Worm (Caenorhabditis elegans): Measurements from ENCODE around the gene E02A10.3.

Gene E02A10.3

ce11 chrV:12611029-12611428, 31.6 kb downstream of the E02A10.3 start, which contains the start of gene cubn-1:
TSS of gene cubn-1 (plus strand) at chrV:12611329.
- no peak for TF ChIP-seq elt-1 (tag; optimal IDR thresholded peaks at IDR 0.05)
- TF ChIP-seq nhr-23 (tag; optimal IDR thresholded peaks at IDR 0.05): no peak
- no peak for TF ChIP-seq mbf-1 (tag; optimal IDR thresholded peaks at IDR 0.05)
- no peak for TF ChIP-seq elt-3 (tag; optimal IDR thresholded peaks at IDR 0.05)
- TF ChIP-seq ceh-16 (tag; optimal IDR thresholded peaks at IDR 0.05): no peak
- TF ChIP-seq gmeb-1 (tag; optimal IDR thresholded peaks at IDR 0.05): no peak
- no peak for TF ChIP-seq nhr-12 (tag; optimal IDR thresholded peaks at IDR 0.05)
- TF ChIP-seq nhr-11 (tag; optimal IDR thresholded peaks at IDR 0.05): no peak

- TF ChIP-seq alr-1 (tag; optimal IDR thresholded peaks at IDR 0.05) (no peak), sma-9 (GFP tag; optimal IDR thresholded peaks at IDR 0.05) (no peak), sma-9 (tag; optimal IDR thresholded peaks at IDR 0.05) (no peak), mbf-1 (tag; optimal IDR thresholded peaks at IDR 0.05) (no peak), blmp-1 (tag; optimal IDR thresholded peaks at IDR 0.05; ENCODE audit: insufficient read depth) (no peak), skn-1 (tag; optimal IDR thresholded peaks at IDR 0.05) (no peak), C34F6.9 (tag; optimal IDR thresholded peaks at IDR 0.05) (no peak), zag-1 (tag; optimal IDR thresholded peaks at IDR 0.05) (no peak), nhr-21 (tag; optimal IDR thresholded peaks at IDR 0.05) (no peak), nhr-10 (tag; optimal IDR thresholded peaks at IDR 0.05) (no peak), unc-62 (GFP tag; optimal IDR thresholded peaks at IDR 0.05) (no peak), unc-55 (GFP tag; optimal IDR thresholded peaks at IDR 0.05) (no peak), nhr-6 (tag; optimal IDR thresholded peaks at IDR 0.05) (no peak), R02D3.7 (tag; optimal IDR thresholded peaks at IDR 0.05) (no peak), peb-1 (tag; optimal IDR thresholded peaks at IDR 0.05) (no peak), nhr-129 (tag; optimal IDR thresholded peaks at IDR 0.05) (no peak), lin-39 (tag; optimal IDR thresholded peaks at IDR 0.05) (no peak), lsy-2 (tag; optimal IDR thresholded peaks at IDR 0.05) (no peak)
Observed at ce11 chrV:12612118-12612517, 32.7 kb downstream of the E02A10.3 start, which contains the start of gene cyc-2.2. TSS of gene cyc-2.2 (minus strand) at chrV:12612218.

- no peak for TF ChIP-seq ZK546.5 (tag; optimal IDR thresholded peaks at IDR 0.05)
- no peak for TF ChIP-seq alr-1 (tag; optimal IDR thresholded peaks at IDR 0.05)
Observed at ce11 chrV:12624371-12624770, 45.0 kb downstream of the E02A10.3 start, which contains the start of gene F56H9.9. TSS of gene F56H9.9 (minus strand) at chrV:12624471.

DNA sequence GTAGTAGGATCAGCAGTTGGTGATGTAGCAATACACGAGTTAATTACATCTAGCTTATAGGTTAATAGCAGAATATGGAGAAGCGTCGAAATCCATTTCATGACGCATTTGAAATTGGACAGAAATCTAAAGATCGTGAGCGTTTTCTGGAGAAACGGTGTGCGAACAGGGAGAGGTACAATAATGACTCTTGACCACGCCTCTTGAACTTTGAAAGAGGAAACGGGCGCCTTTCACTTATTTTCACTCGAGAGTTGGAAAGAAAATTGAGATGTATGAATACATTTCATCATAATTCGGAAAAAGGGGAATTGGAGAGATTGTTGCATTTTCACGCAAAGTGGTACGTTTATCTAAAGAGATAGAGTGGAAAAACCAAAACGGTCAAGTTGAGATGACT, 50.3 kb downstream of the E02A10.3 start, which contains the start of gene F56H9.6:
Gene F56H9.6 (minus strand): TSS at position 101 of the 400 bp plus-strand sequence.
- TF ChIP-seq lin-13 (GFP tag; optimal IDR thresholded peaks at IDR 0.05) (no peak), sma-9 (GFP tag; optimal IDR thresholded peaks at IDR 0.05) (no peak), sma-9 (tag; optimal IDR thresholded peaks at IDR 0.05) (no peak), lsy-2 (tag; optimal IDR thresholded peaks at IDR 0.05) (no peak), ZK546.5 (tag; optimal IDR thresholded peaks at IDR 0.05) (no peak), snpc-4 (tag; optimal IDR thresholded peaks at IDR 0.05) (no peak), mdl-1 (tag; optimal IDR thresholded peaks at IDR 0.05) (no peak), ztf-11 (tag; optimal IDR thresholded peaks at IDR 0.05) (no peak), crh-2 (tag; optimal IDR thresholded peaks at IDR 0.05) (no peak), sma-3 (GFP tag; optimal IDR thresholded peaks at IDR 0.05) (no peak)

DNA sequence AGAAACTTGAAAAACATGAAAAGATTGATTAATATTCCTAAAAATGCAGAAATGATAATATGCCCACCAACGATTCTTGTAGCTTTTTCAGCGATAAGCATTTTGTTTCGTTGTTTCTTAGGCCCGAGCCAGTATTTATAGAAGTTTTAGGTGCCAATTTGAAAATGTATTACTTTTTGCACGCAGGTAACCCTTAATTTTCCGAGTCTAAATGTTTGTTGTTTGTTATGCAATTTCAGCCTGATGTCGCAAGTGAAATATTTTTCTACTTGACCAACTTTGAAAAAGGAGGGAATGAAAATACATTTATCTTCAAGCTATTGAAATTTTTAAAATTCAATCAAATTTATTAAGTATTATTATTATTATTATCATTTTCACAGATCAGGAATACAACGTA, 52.6 kb downstream of the E02A10.3 start, which contains the start of gene srx-113:
Gene srx-113 (minus strand): TSS at position 101 of the 400 bp plus-strand sequence.
- TF ChIP-seq egl-27 (tag; optimal IDR thresholded peaks at IDR 0.05): no peak
- no peak for TF ChIP-seq nhr-6 (tag; optimal IDR thresholded peaks at IDR 0.05)
- TF ChIP-seq nhr-11 (tag; optimal IDR thresholded peaks at IDR 0.05): no peak
- TF ChIP-seq ceh-16 (tag; optimal IDR thresholded peaks at IDR 0.05): no peak
- no peak for TF ChIP-seq nhr-129 (tag; optimal IDR thresholded peaks at IDR 0.05)
- TF ChIP-seq skn-1 (tag; optimal IDR thresholded peaks at IDR 0.05): no peak
- no peak for TF ChIP-seq mdl-1 (tag; optimal IDR thresholded peaks at IDR 0.05)
- no peak for TF ChIP-seq alr-1 (tag; optimal IDR thresholded peaks at IDR 0.05)
- no peak for TF ChIP-seq aly-2 (tag; optimal IDR thresholded peaks at IDR 0.05)
- TF ChIP-seq zag-1 (tag; optimal IDR thresholded peaks at IDR 0.05): no peak

- TF ChIP-seq nhr-77 (tag; optimal IDR thresholded peaks at IDR 0.05): no peak
- TF ChIP-seq lin-39 (tag; optimal IDR thresholded peaks at IDR 0.05): no peak
- no peak for TF ChIP-seq nhr-129 (tag; optimal IDR thresholded peaks at IDR 0.05)
- no peak for TF ChIP-seq nhr-12 (tag; optimal IDR thresholded peaks at IDR 0.05)
- no peak for TF ChIP-seq sma-9 (GFP tag; optimal IDR thresholded peaks at IDR 0.05)
- TF ChIP-seq sma-9 (tag; optimal IDR thresholded peaks at IDR 0.05): no peak
- TF ChIP-seq nhr-11 (tag; optimal IDR thresholded peaks at IDR 0.05): no peak
- no peak for TF ChIP-seq crh-2 (tag; optimal IDR thresholded peaks at IDR 0.05)
- TF ChIP-seq unc-62 (GFP tag; optimal IDR thresholded peaks at IDR 0.05): no peak
- no peak for TF ChIP-seq mdl-1 (tag; optimal IDR thresholded peaks at IDR 0.05)
- no peak for TF ChIP-seq lin-13 (GFP tag; optimal IDR thresholded peaks at IDR 0.05)
- TF ChIP-seq fos-1 (tag; optimal IDR thresholded peaks at IDR 0.05): no peak
- TF ChIP-seq peb-1 (tag; optimal IDR thresholded peaks at IDR 0.05): no peak
Observed at ce11 chrV:12633046-12633445, 53.6 kb downstream of the E02A10.3 start.
